Worm (Caenorhabditis elegans) whole organism, L2 larva: Measurements from ENCODE around the gene let-756.

ENCODE experiments used
- C34F6.9 ChIP-seq: fragments of 150-350 bp; optimal IDR thresholded peaks from 2 replicates; lab custom pipeline; 2014; ENCODE audit warnings: missing biosample characterization, missing genetic modification characterization
- F13H6.1 ChIP-seq: sonication (generic microtip); optimal IDR thresholded peaks from 2 replicates; lab custom pipeline; 2016; ENCODE audit warnings: missing genetic modification characterization, missing compliant biosample characterization
- R02D3.7 ChIP-seq: fragments of 150-350 bp; optimal IDR thresholded peaks from 2 replicates; lab custom pipeline; 2014; ENCODE audit warnings: missing biosample characterization, missing genetic modification characterization
- ZK546.5 ChIP-seq: sonication (generic microtip); optimal IDR thresholded peaks from 2 replicates; lab custom pipeline; 2017; ENCODE audit warnings: missing biosample characterization, missing genetic modification characterization
- alr-1 ChIP-seq: fragments of 150-350 bp; optimal IDR thresholded peaks from 2 replicates; lab custom pipeline; 2014; ENCODE audit warnings: missing biosample characterization, missing genetic modification characterization
- aly-2 ChIP-seq: fragments of 150-350 bp; optimal IDR thresholded peaks from 2 replicates; lab custom pipeline; 2014; ENCODE audit warnings: missing biosample characterization, missing genetic modification characterization
- ama-1 ChIP-seq: fragments of 150-350 bp; optimal IDR thresholded peaks from 2 replicates; lab custom pipeline; 2018; ENCODE audit warnings: inconsistent platforms
- blmp-1 ChIP-seq: sonication (generic microtip); optimal IDR thresholded peaks from 2 replicates; lab custom pipeline; 2017; ENCODE audit warnings: missing genetic modification characterization, mild to moderate bottlenecking, missing compliant biosample characterization, antibody characterized with exemption, moderate library complexity; ENCODE audit not compliant: insufficient read depth
- ceh-16 ChIP-seq: fragments of 150-350 bp; optimal IDR thresholded peaks from 2 replicates; lab custom pipeline; 2014; ENCODE audit warnings: missing biosample characterization, missing genetic modification characterization
- ceh-82 ChIP-seq: fragments of 150-350 bp; optimal IDR thresholded peaks from 2 replicates; lab custom pipeline; 2014; ENCODE audit warnings: missing biosample characterization, missing genetic modification characterization
- dmd-4 ChIP-seq: sonication (generic microtip); optimal IDR thresholded peaks from 2 replicates; lab custom pipeline; 2017; ENCODE audit warnings: missing biosample characterization, missing genetic modification characterization
- egl-27 ChIP-seq: sonication (generic microtip); optimal IDR thresholded peaks from 3 replicates; lab custom pipeline; 2017; ENCODE audit warnings: missing biosample characterization, missing genetic modification reagents, missing genetic modification characterization
- elt-1 ChIP-seq: fragments of 150-350 bp; optimal IDR thresholded peaks from 2 replicates; lab custom pipeline; 2014; ENCODE audit warnings: missing biosample characterization, missing genetic modification characterization
- elt-3 ChIP-seq: sonication (generic microtip); optimal IDR thresholded peaks from 2 replicates; lab custom pipeline; 2017; ENCODE audit warnings: missing biosample characterization, missing genetic modification characterization
- fos-1 ChIP-seq: fragments of 150-350 bp; optimal IDR thresholded peaks from 2 replicates; lab custom pipeline; 2014; ENCODE audit warnings: missing biosample characterization, missing genetic modification characterization
- gmeb-1 ChIP-seq: fragments of 150-350 bp; optimal IDR thresholded peaks from 2 replicates; lab custom pipeline; 2014; ENCODE audit warnings: missing biosample characterization, missing genetic modification characterization
- lin-11 ChIP-seq: fragments of 150-350 bp; sonication (generic microtip); optimal IDR thresholded peaks from 2 replicates; lab custom pipeline; 2014; ENCODE audit warnings: missing biosample characterization, missing genetic modification characterization, inconsistent platforms, mixed read lengths
- lin-13 ChIP-seq: fragments of 150-350 bp; optimal IDR thresholded peaks from 2 replicates; lab custom pipeline; 2014; ENCODE audit warnings: missing biosample characterization, missing genetic modification reagents, missing genetic modification characterization
- lin-39 ChIP-seq: fragments of 150-350 bp; optimal IDR thresholded peaks from 2 replicates; lab custom pipeline; 2014; ENCODE audit warnings: missing biosample characterization, missing genetic modification reagents, missing genetic modification characterization
- lsy-2 ChIP-seq, 2 experiments: fragments of 150-350 bp in 1 of 2; sonication (generic microtip) in 1 of 2; optimal IDR thresholded peaks; 2 replicates each; lab custom pipeline; 2014 to 2017; ENCODE audit warnings: missing biosample characterization in 2 of 2, missing genetic modification characterization in 2 of 2
- mab-5 ChIP-seq: fragments of 150-350 bp; optimal IDR thresholded peaks from 2 replicates; lab custom pipeline; 2014; ENCODE audit warnings: missing biosample characterization, missing genetic modification characterization
- mbf-1 ChIP-seq: sonication (generic microtip); optimal IDR thresholded peaks from 2 replicates; lab custom pipeline; 2017; ENCODE audit warnings: missing biosample characterization, missing genetic modification characterization
- mdl-1 ChIP-seq, 2 experiments: fragments of 150-350 bp in 1 of 2; sonication (generic microtip) in 1 of 2; optimal IDR thresholded peaks; 2 replicates each; lab custom pipeline; 2017; ENCODE audit warnings: missing biosample characterization in 2 of 2, missing genetic modification characterization in 2 of 2
- nhr-10 ChIP-seq: sonication (generic microtip); optimal IDR thresholded peaks from 2 replicates; lab custom pipeline; 2017; ENCODE audit warnings: missing biosample characterization, missing genetic modification characterization
- nhr-11 ChIP-seq: fragments of 150-350 bp; optimal IDR thresholded peaks from 2 replicates; lab custom pipeline; 2014; ENCODE audit warnings: missing biosample characterization, missing genetic modification characterization
- nhr-12 ChIP-seq: fragments of 150-350 bp; optimal IDR thresholded peaks from 2 replicates; lab custom pipeline; 2014; ENCODE audit warnings: missing biosample characterization, missing genetic modification characterization
- nhr-129 ChIP-seq: fragments of 150-350 bp; optimal IDR thresholded peaks from 2 replicates; lab custom pipeline; 2014; ENCODE audit warnings: missing biosample characterization, missing genetic modification characterization
- nhr-21 ChIP-seq: fragments of 150-350 bp; optimal IDR thresholded peaks from 2 replicates; lab custom pipeline; 2014; ENCODE audit warnings: missing biosample characterization, missing genetic modification characterization
- nhr-23 ChIP-seq: fragments of 150-350 bp; optimal IDR thresholded peaks from 2 replicates; lab custom pipeline; 2014; ENCODE audit warnings: missing biosample characterization, missing genetic modification reagents, missing genetic modification characterization
- nhr-237 ChIP-seq: fragments of 150-350 bp; optimal IDR thresholded peaks from 2 replicates; lab custom pipeline; 2014; ENCODE audit warnings: missing biosample characterization, missing genetic modification characterization
- nhr-25 ChIP-seq: fragments of 150-350 bp; sonication (generic microtip); optimal IDR thresholded peaks from 3 replicates; lab custom pipeline; 2014; ENCODE audit warnings: missing biosample characterization, missing genetic modification characterization
- nhr-6 ChIP-seq: fragments of 150-350 bp; optimal IDR thresholded peaks from 2 replicates; lab custom pipeline; 2014; ENCODE audit warnings: missing biosample characterization, missing genetic modification characterization
- nhr-77 ChIP-seq: fragments of 150-350 bp; optimal IDR thresholded peaks from 2 replicates; lab custom pipeline; 2014; ENCODE audit warnings: missing biosample characterization, missing genetic modification characterization
- sem-4 ChIP-seq: fragments of 150-350 bp; optimal IDR thresholded peaks from 2 replicates; lab custom pipeline; 2014; ENCODE audit warnings: missing biosample characterization, missing genetic modification reagents, missing genetic modification characterization
- skn-1 ChIP-seq: sonication (generic microtip); optimal IDR thresholded peaks from 2 replicates; lab custom pipeline; 2017; ENCODE audit warnings: missing biosample characterization, missing genetic modification characterization
- sma-3 ChIP-seq: sonication (generic microtip); optimal IDR thresholded peaks from 2 replicates; lab custom pipeline; 2016; ENCODE audit warnings: missing genetic modification reagents, missing genetic modification characterization, missing compliant biosample characterization
- sma-9 ChIP-seq, 2 experiments: fragments of 150-350 bp in 1 of 2; sonication (generic microtip) in 1 of 2; optimal IDR thresholded peaks; 2 replicates each; lab custom pipeline; 2014 to 2016; ENCODE audit warnings: missing genetic modification characterization in 2 of 2, mild to moderate bottlenecking in 1 of 2, missing biosample characterization in 1 of 2, missing compliant biosample characterization in 1 of 2, missing genetic modification reagents in 1 of 2, moderate library complexity in 1 of 2
- snpc-4 ChIP-seq: fragments of 150-350 bp; optimal IDR thresholded peaks from 2 replicates; lab custom pipeline; 2014; ENCODE audit warnings: missing biosample characterization, missing genetic modification characterization
- unc-39 ChIP-seq: fragments of 150-350 bp; optimal IDR thresholded peaks from 2 replicates; lab custom pipeline; 2014; ENCODE audit warnings: missing biosample characterization, missing genetic modification characterization
- unc-55 ChIP-seq: fragments of 150-350 bp; sonication (generic microtip); optimal IDR thresholded peaks from 3 replicates; lab custom pipeline; 2014; ENCODE audit warnings: missing biosample characterization, missing genetic modification reagents, missing genetic modification characterization
- unc-62 ChIP-seq: fragments of 150-350 bp; optimal IDR thresholded peaks from 2 replicates; lab custom pipeline; 2014; ENCODE audit warnings: missing biosample characterization, missing genetic modification reagents, missing genetic modification characterization
- zag-1 ChIP-seq: fragments of 150-350 bp; optimal IDR thresholded peaks from 2 replicates; lab custom pipeline; 2014; ENCODE audit warnings: missing biosample characterization, missing genetic modification characterization
- ztf-1 ChIP-seq: fragments of 200-800 bp; sonication (Bioruptor generic); conservative IDR thresholded peaks from 2 replicates; pipeline ENCODE4 v1.3.6; 2022; ENCODE audit warnings: missing genetic modification characterization, missing compliant biosample characterization
- ztf-11 ChIP-seq: sonication (generic microtip); optimal IDR thresholded peaks from 2 replicates; lab custom pipeline; 2017; ENCODE audit warnings: missing biosample characterization, missing genetic modification characterization
- ztf-4 ChIP-seq: fragments of 150-350 bp; optimal IDR thresholded peaks from 2 replicates; lab custom pipeline; 2014; ENCODE audit warnings: missing biosample characterization, missing genetic modification characterization

Gene let-756

ce11 chrIII:6361560-6361959, 45.4 kb upstream of the let-756 start (continued):
- TF ChIP-seq unc-62 (no peak), nhr-11 (tag; lab: Kevin White, UChicago) (no peak), nhr-21 (tag; lab: Kevin White, UChicago) (no peak), lin-39 (no peak), alr-1 (no peak), mbf-1 (tag; lab: Kevin White, UChicago) (no peak), elt-3 (tag; lab: Kevin White, UChicago) (no peak), zag-1 (tag; lab: Kevin White, UChicago) (no peak), nhr-129 (tag; lab: Kevin White, UChicago) (peak; percentile 9), nhr-6 (tag; lab: Kevin White, UChicago) (no peak), sma-3 (GFP tag; lab: Kevin White, UChicago) (peak; percentile 5), ztf-11 (tag; lab: Kevin White, UChicago) (no peak), ama-1 (no peak), ceh-82 (tag; lab: Kevin White, UChicago) (no peak), gmeb-1 (tag; lab: Kevin White, UChicago) (peak; percentile 29), mdl-1 (tag; optimal IDR thresholded peaks at IDR 0.05; lab: Kevin White, UChicago) (peak in 1 of 2 experiments; percentile 16), sma-9 (GFP tag; optimal IDR thresholded peaks at IDR 0.05; lab: Kevin White, UChicago) (peak; percentile 58), sma-9 (tag; optimal IDR thresholded peaks at IDR 0.05; lab: Kevin White, UChicago) (no peak), elt-1 (tag; lab: Kevin White, UChicago) (no peak), sem-4 (no peak), mab-5 (tag; lab: Kevin White, UChicago) (no peak), unc-55 (GFP tag; lab: Kevin White, UChicago) (no peak), ZK546.5 (no peak), lin-11 (tag; lab: Kevin White, UChicago) (no peak)

ce11 chrIII:6362323-6362922, 44.5 kb upstream of the let-756 start:
- TF ChIP-seq fos-1 (peak; percentile 75), ZK546.5 (no peak), ztf-11 (tag; lab: Kevin White, UChicago) (no peak), sma-9 (GFP tag; optimal IDR thresholded peaks at IDR 0.05; lab: Kevin White, UChicago) (peak; percentile 93), sma-9 (tag; optimal IDR thresholded peaks at IDR 0.05; lab: Kevin White, UChicago) (no peak), unc-62 (no peak), nhr-6 (tag; lab: Kevin White, UChicago) (no peak), nhr-23 (tag; lab: Kevin White, UChicago) (no peak), nhr-129 (tag; lab: Kevin White, UChicago) (peak; percentile 79), unc-55 (GFP tag; lab: Kevin White, UChicago) (peak; percentile 19), lin-11 (tag; lab: Kevin White, UChicago) (no peak), nhr-10 (tag; lab: Kevin White, UChicago) (no peak), alr-1 (no peak), ama-1 (no peak), ceh-16 (peak; percentile 21), F13H6.1 (tag; lab: Kevin White, UChicago) (peak; percentile 75), dmd-4 (tag; lab: Kevin White, UChicago) (no peak), nhr-77 (tag; lab: Kevin White, UChicago) (no peak), lsy-2 (tag; optimal IDR thresholded peaks at IDR 0.05; lab: Kevin White, UChicago) (peak; percentile 0 to 60), sma-3 (GFP tag; lab: Kevin White, UChicago) (peak; percentile 58), ztf-1 (GFP tag; lab: Robert Waterston, UW) (no peak), snpc-4 (tag; lab: Kevin White, UChicago) (no peak), skn-1 (tag; lab: Kevin White, UChicago) (no peak), mbf-1 (tag; lab: Kevin White, UChicago) (no peak), ceh-82 (tag; lab: Kevin White, UChicago) (no peak), gmeb-1 (tag; lab: Kevin White, UChicago) (peak; percentile 42), C34F6.9 (peak; percentile 60), ztf-4 (peak; percentile 69), lin-13 (no peak), egl-27 (peak; percentile 85), unc-39 (tag; lab: Kevin White, UChicago) (no peak), nhr-25 (peak; percentile 59), nhr-237 (tag; lab: Kevin White, UChicago) (no peak), R02D3.7 (tag; lab: Kevin White, UChicago) (no peak), aly-2 (no peak), mdl-1 (tag; optimal IDR thresholded peaks at IDR 0.05; lab: Kevin White, UChicago) (peak in 1 of 2 experiments; percentile 31), mab-5 (tag; lab: Kevin White, UChicago) (no peak), sem-4 (no peak), nhr-12 (no peak), nhr-21 (tag; lab: Kevin White, UChicago) (peak; percentile 68), lin-39 (no peak), blmp-1 (tag; lab: Kevin White, UChicago) (peak; percentile 62)
- TF ChIP-seq, all 48 proteins: peak for 16
